Fruit fly (Drosophila melanogaster) whole organism, prepupa: ENCODE measurements around the gene CG14624.
A peak's percentile ranks its signal among the peaks of the same experiment; 100 is the strongest.

Experiments
- Blimp-1 ChIP-seq: fragments of 200-800 bp; sonication (Bioruptor generic); optimal IDR thresholded peaks from 3 replicates; lab custom pipeline; 2017; ENCODE audit warnings: missing biosample characterization, missing genetic modification characterization, mild to moderate bottlenecking, moderate library complexity, missing genetic modification reagents
- CG10669 ChIP-seq: fragments of 200-800 bp; sonication (Bioruptor generic); optimal IDR thresholded peaks from 3 replicates; lab custom pipeline; 2018; ENCODE audit warnings: missing biosample characterization, mild to moderate bottlenecking, missing genetic modification characterization, moderate library complexity
- CG11294 ChIP-seq: fragments of 200-800 bp; sonication (Bioruptor generic); IDR thresholded peaks from 2 replicates; pipeline ENCODE4 v1.3.6; 2022; ENCODE audit warnings: missing biosample characterization, missing genetic modification characterization
- CG11762 ChIP-seq: fragments of 200-800 bp; sonication (Bioruptor generic); optimal IDR thresholded peaks from 3 replicates; lab custom pipeline; 2016; ENCODE audit warnings: missing biosample characterization, missing genetic modification characterization; ENCODE audit not compliant: insufficient read depth
- CG11902 ChIP-seq: fragments of 200-800 bp; sonication (Bioruptor generic); optimal IDR thresholded peaks from 3 replicates; lab custom pipeline; 2016; ENCODE audit warnings: missing biosample characterization, missing genetic modification characterization
- CG15336 ChIP-seq: fragments of 200-800 bp; sonication (Bioruptor generic); IDR thresholded peaks from 2 replicates; pipeline ENCODE4 v1.3.6; 2022; ENCODE audit warnings: missing biosample characterization, missing genetic modification characterization
- CG1621 ChIP-seq: fragments of 200-800 bp; sonication (Bioruptor generic); optimal IDR thresholded peaks from 3 replicates; lab custom pipeline; 2018; ENCODE audit warnings: missing biosample characterization, mild to moderate bottlenecking, missing genetic modification characterization
- CG3032 ChIP-seq: fragments of 200-800 bp; optimal IDR thresholded peaks from 2 replicates; lab custom pipeline; 2019; ENCODE audit warnings: missing biosample characterization, mild to moderate bottlenecking, missing genetic modification characterization, moderate library complexity
- CG32006 ChIP-seq: fragments of 200-800 bp; sonication (Bioruptor generic); optimal IDR thresholded peaks from 3 replicates; lab custom pipeline; 2017; ENCODE audit warnings: missing biosample characterization, mild to moderate bottlenecking, missing genetic modification characterization
- CG6163 ChIP-seq: fragments of 200-800 bp; sonication (Bioruptor generic); IDR thresholded peaks from 3 replicates; pipeline ENCODE4 v1.3.6; 2022; ENCODE audit warnings: missing biosample characterization, missing genetic modification characterization
- CG6792 ChIP-seq: fragments of 200-800 bp; sonication (Bioruptor generic); optimal IDR thresholded peaks from 3 replicates; lab custom pipeline; 2016; ENCODE audit warnings: missing biosample characterization, missing genetic modification characterization
- CG6808 ChIP-seq: fragments of 200-800 bp; sonication (Bioruptor generic); optimal IDR thresholded peaks from 3 replicates; lab custom pipeline; 2017; ENCODE audit warnings: missing biosample characterization, missing genetic modification characterization, mild to moderate bottlenecking, moderate library complexity, missing genetic modification reagents
- CG6854 ChIP-seq: fragments of 200-800 bp; sonication (Bioruptor generic); optimal IDR thresholded peaks from 2 replicates; lab custom pipeline; 2017; ENCODE audit warnings: missing biosample characterization, mild to moderate bottlenecking, missing genetic modification characterization
- CG7368 ChIP-seq: fragments of 200-800 bp; sonication (Bioruptor generic); optimal IDR thresholded peaks from 3 replicates; lab custom pipeline; 2016; ENCODE audit warnings: missing biosample characterization, missing genetic modification characterization
- CG8119 ChIP-seq: fragments of 200-800 bp; sonication (Bioruptor generic); IDR thresholded peaks from 3 replicates; pipeline ENCODE4 v1.3.6; 2022; ENCODE audit warnings: missing biosample characterization, missing genetic modification characterization
- CG8319 ChIP-seq: fragments of 200-800 bp; sonication (Bioruptor generic); optimal IDR thresholded peaks from 3 replicates; lab custom pipeline; 2016; ENCODE audit warnings: missing biosample characterization, missing genetic modification characterization
- CG8632 ChIP-seq: fragments of 200-800 bp; sonication (Bioruptor generic); optimal IDR thresholded peaks from 3 replicates; lab custom pipeline; 2016; ENCODE audit warnings: missing biosample characterization, missing genetic modification characterization
- CG9139 ChIP-seq: fragments of 200-800 bp; sonication (Bioruptor generic); optimal IDR thresholded peaks from 3 replicates; lab custom pipeline; 2017; ENCODE audit warnings: missing biosample characterization, mild to moderate bottlenecking, missing genetic modification characterization
- Eip75B ChIP-seq: fragments of 200-800 bp; sonication (Bioruptor generic); optimal IDR thresholded peaks from 3 replicates; lab custom pipeline; 2016; ENCODE audit warnings: missing biosample characterization, missing genetic modification characterization
- Eip78C ChIP-seq: fragments of 200-800 bp; sonication (Bioruptor generic); peaks from one replicate; lab custom pipeline; 2016; ENCODE audit warnings: missing biosample characterization, missing genetic modification characterization
- Eip93F ChIP-seq: fragments of 200-800 bp; sonication (Bioruptor generic); optimal IDR thresholded peaks from 2 replicates; lab custom pipeline; 2016; ENCODE audit warnings: missing biosample characterization, mild to moderate bottlenecking, missing genetic modification characterization
- Ets21C ChIP-seq: fragments of 200-800 bp; sonication (Bioruptor generic); optimal IDR thresholded peaks from 3 replicates; lab custom pipeline; 2016; ENCODE audit warnings: missing biosample characterization, missing genetic modification characterization
- Ets96B ChIP-seq: fragments of 200-800 bp; optimal IDR thresholded peaks from 2 replicates; lab custom pipeline; 2019; ENCODE audit warnings: missing biosample characterization, mild to moderate bottlenecking, missing genetic modification characterization, moderate library complexity
- Hr38 ChIP-seq: sonication (Bioruptor generic); optimal IDR thresholded peaks from 2 replicates; lab custom pipeline; 2016; ENCODE audit warnings: missing biosample characterization, missing genetic modification characterization
- Met ChIP-seq: fragments of 200-800 bp; sonication (Bioruptor generic); optimal IDR thresholded peaks from 3 replicates; lab custom pipeline; 2016; ENCODE audit warnings: missing biosample characterization, missing genetic modification characterization
- Sox102F ChIP-seq: fragments of 200-800 bp; sonication (Bioruptor generic); optimal IDR thresholded peaks from 2 replicates; lab custom pipeline; 2016; ENCODE audit warnings: missing biosample characterization, mild to moderate bottlenecking, missing genetic modification characterization
- dac ChIP-seq: fragments of 200-800 bp; sonication (Bioruptor generic); optimal IDR thresholded peaks from 2 replicates; lab custom pipeline; 2017; ENCODE audit warnings: missing biosample characterization, mild to moderate bottlenecking, missing genetic modification characterization
- dsx ChIP-seq: fragments of 200-800 bp; optimal IDR thresholded peaks from 3 replicates; lab custom pipeline; 2019; ENCODE audit warnings: missing biosample characterization, mild to moderate bottlenecking, missing genetic modification characterization, moderate library complexity; ENCODE audit not compliant: poor library complexity, severe bottlenecking
- fd85E ChIP-seq: fragments of 200-800 bp; sonication (Bioruptor generic); optimal IDR thresholded peaks from 3 replicates; lab custom pipeline; 2016; ENCODE audit warnings: missing biosample characterization, missing genetic modification characterization
- lz ChIP-seq: fragments of 200-800 bp; sonication (Bioruptor generic); optimal IDR thresholded peaks from 3 replicates; lab custom pipeline; 2016; ENCODE audit warnings: missing biosample characterization, missing genetic modification characterization
- salr ChIP-seq, 2 experiments: fragments of 200-800 bp; sonication (Bioruptor generic); optimal IDR thresholded peaks; 3 replicates each; lab custom pipeline; 2016 to 2018; ENCODE audit warnings: missing biosample characterization in 2 of 2, missing genetic modification characterization in 2 of 2, mild to moderate bottlenecking in 1 of 2
- spab ChIP-seq: fragments of 200-800 bp; sonication (Bioruptor generic); optimal IDR thresholded peaks from 2 replicates; lab custom pipeline; 2017; ENCODE audit warnings: missing biosample characterization, mild to moderate bottlenecking, missing genetic modification characterization, missing genetic modification reagents
- ss ChIP-seq, 2 experiments: fragments of 200-800 bp; sonication (Bioruptor generic); optimal IDR thresholded peaks; 2 replicates in 1 of 2; 3 replicates in 1 of 2; lab custom pipeline; 2017 to 2018; ENCODE audit warnings: mild to moderate bottlenecking in 2 of 2, missing biosample characterization in 2 of 2, missing genetic modification characterization in 2 of 2, moderate library complexity in 1 of 2
- svp ChIP-seq: fragments of 200-800 bp; sonication (Bioruptor generic); peaks from one replicate; lab custom pipeline; 2016; ENCODE audit warnings: missing biosample characterization, missing genetic modification characterization
- vri ChIP-seq: fragments of 200-800 bp; sonication (Bioruptor generic); optimal IDR thresholded peaks from 3 replicates; lab custom pipeline; 2016; ENCODE audit warnings: missing biosample characterization, mild to moderate bottlenecking, missing genetic modification characterization

Gene CG14624

DNA sequence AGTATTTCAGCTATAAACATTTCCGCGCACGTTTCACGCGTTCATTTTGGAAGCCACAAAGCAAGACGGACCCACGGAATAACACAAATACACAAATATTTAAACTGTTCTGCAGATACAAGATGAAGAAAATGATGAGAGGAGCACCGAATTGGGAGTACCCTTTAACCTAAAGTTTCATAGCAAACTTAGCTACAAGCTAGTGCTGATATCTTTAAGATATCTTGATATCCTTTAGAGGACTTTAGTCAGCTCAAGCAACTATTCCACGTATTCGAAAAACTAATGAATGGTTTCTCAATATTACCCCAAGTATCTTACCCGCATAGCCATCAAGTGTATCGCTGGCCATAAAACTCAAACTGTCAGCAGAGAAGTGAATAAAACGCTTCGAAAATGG, 49.6 kb downstream of the CG14624 start:
- TF ChIP-seq Sox102F (GFP tag; lab: Kevin White, UChicago) = no peak
- TF ChIP-seq Ets21C (GFP tag; lab: Kevin White, UChicago) = no peak
- TF ChIP-seq dsx (GFP tag; lab: Kevin White, UChicago) = no peak
- TF ChIP-seq ss (GFP tag; optimal IDR thresholded peaks at IDR 0.05; lab: Kevin White, UChicago) = no peak
- TF ChIP-seq Met (GFP tag; lab: Kevin White, UChicago) = peak; percentile 7
- TF ChIP-seq Eip75B (GFP tag; lab: Kevin White, UChicago) = no peak
- TF ChIP-seq CG9139 (GFP tag; lab: Kevin White, UChicago) = no peak
- TF ChIP-seq CG11294 (GFP tag; lab: Robert Waterston, UW) = no peak
- TF ChIP-seq CG8119 = no peak
- TF ChIP-seq svp (GFP tag; lab: Kevin White, UChicago) = peak; percentile 57
- peak; percentile 47 for TF ChIP-seq Eip78C (GFP tag; lab: Kevin White, UChicago)
- TF ChIP-seq lz (GFP tag; lab: Kevin White, UChicago) = no peak
- no peak for TF ChIP-seq CG6792 (GFP tag; lab: Kevin White, UChicago)
- no peak for TF ChIP-seq CG6854 (GFP tag; lab: Kevin White, UChicago)
- no peak for TF ChIP-seq CG15336 (GFP tag; lab: Robert Waterston, UW)
- TF ChIP-seq Ets96B (tag; lab: Kevin White, UChicago) = no peak
- TF ChIP-seq CG32006 (GFP tag; lab: Kevin White, UChicago) = no peak
- no peak for TF ChIP-seq CG11762 (GFP tag; lab: Kevin White, UChicago)
- no peak for TF ChIP-seq Blimp-1 (GFP tag; lab: Kevin White, UChicago)
- no peak for TF ChIP-seq CG6808
- TF ChIP-seq CG8319 (GFP tag; lab: Kevin White, UChicago) = no peak
- no peak for TF ChIP-seq CG8632 (GFP tag; lab: Kevin White, UChicago)
- no peak for TF ChIP-seq CG7368 (GFP tag; lab: Kevin White, UChicago)
- TF ChIP-seq, all 60 proteins: peak for 3

DNA sequence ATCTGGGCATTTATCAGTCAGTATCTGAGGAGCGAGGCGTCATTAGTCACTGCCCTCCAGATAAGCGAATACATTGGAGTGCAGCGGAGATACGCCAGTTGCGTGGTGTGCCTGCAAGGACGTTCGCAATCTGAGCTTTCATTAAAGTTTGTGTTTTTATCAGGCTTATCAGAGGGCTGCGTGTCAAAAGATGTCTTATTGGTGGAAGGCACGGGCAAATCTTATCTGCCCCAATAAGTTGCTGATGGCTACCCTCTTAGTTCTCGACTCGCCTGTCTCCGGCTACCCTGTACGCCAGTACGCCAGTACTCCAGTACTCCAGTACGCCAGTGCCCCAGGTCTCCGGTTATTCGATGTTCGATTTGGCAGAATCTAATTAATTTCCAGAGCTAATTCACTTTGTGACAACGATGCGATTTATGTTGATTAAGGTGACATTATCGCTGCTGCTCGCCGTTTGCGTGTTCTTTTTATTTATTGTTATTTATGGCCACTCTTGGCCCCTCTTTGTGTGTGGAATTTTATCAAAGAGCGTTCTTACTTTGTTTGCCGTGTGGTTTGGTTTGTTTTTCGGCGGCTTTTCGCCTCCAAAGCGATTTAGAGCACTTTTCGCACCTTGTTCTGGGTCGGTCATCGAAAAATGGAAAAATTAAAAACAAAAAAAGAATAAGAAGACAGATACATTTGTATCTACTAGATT, 50.4 kb downstream of the CG14624 start:
- no peak for TF ChIP-seq CG1621
- no peak for TF ChIP-seq Hr38 (GFP tag; lab: Kevin White, UChicago)
- TF ChIP-seq salr (GFP tag; optimal IDR thresholded peaks at IDR 0.05; lab: Kevin White, UChicago) = no peak
- TF ChIP-seq fd85E (GFP tag; lab: Kevin White, UChicago) = no peak
- no peak for TF ChIP-seq CG3032
- TF ChIP-seq spab (GFP tag; lab: Kevin White, UChicago) = no peak
- TF ChIP-seq CG10669 (GFP tag; lab: Kevin White, UChicago) = no peak
- TF ChIP-seq svp (GFP tag; lab: Kevin White, UChicago) = peak; percentile 41
- no peak for TF ChIP-seq CG11902 (GFP tag; lab: Kevin White, UChicago)
- TF ChIP-seq vri (GFP tag; lab: Kevin White, UChicago) = peak; percentile 34
- peak; percentile 19 for TF ChIP-seq Eip93F
- no peak for TF ChIP-seq CG6163 (GFP tag; lab: Robert Waterston, UW)
- no peak for TF ChIP-seq dac (GFP tag; lab: Kevin White, UChicago)
- TF ChIP-seq, all 60 proteins: peak for 3
